Fruit fly (Drosophila melanogaster) whole organism: ENCODE results near the gene LPCAT.
A peak's percentile ranks its signal among the peaks of the same experiment; 100 is the strongest.

Experiments
- CG8478 ChIP-seq: fragments of >200 bp; optimal IDR thresholded peaks from 2 replicates; lab custom pipeline; 2018; ENCODE audit warnings: inconsistent platforms
- Dll ChIP-seq: fragments of >200 bp; optimal IDR thresholded peaks from 2 replicates; lab custom pipeline; 2017
- EcR ChIP-seq, 2 experiments: fragments of >200 bp; optimal IDR thresholded peaks; 2 replicates each; lab custom pipeline; 2017; ENCODE audit warnings: missing biosample characterization in 2 of 2, missing genetic modification characterization in 2 of 2, missing genetic modification reagents in 2 of 2
- pan ChIP-seq: fragments of >200 bp; optimal IDR thresholded peaks from 2 replicates; lab custom pipeline; 2017
- psq ChIP-seq: fragments of >200 bp; optimal IDR thresholded peaks from 2 replicates; lab custom pipeline; 2017
- usp ChIP-seq: fragments of >200 bp; optimal IDR thresholded peaks from 2 replicates; lab custom pipeline; 2017; ENCODE audit warnings: missing biosample characterization, missing genetic modification characterization, mixed read lengths

Gene LPCAT

DNA sequence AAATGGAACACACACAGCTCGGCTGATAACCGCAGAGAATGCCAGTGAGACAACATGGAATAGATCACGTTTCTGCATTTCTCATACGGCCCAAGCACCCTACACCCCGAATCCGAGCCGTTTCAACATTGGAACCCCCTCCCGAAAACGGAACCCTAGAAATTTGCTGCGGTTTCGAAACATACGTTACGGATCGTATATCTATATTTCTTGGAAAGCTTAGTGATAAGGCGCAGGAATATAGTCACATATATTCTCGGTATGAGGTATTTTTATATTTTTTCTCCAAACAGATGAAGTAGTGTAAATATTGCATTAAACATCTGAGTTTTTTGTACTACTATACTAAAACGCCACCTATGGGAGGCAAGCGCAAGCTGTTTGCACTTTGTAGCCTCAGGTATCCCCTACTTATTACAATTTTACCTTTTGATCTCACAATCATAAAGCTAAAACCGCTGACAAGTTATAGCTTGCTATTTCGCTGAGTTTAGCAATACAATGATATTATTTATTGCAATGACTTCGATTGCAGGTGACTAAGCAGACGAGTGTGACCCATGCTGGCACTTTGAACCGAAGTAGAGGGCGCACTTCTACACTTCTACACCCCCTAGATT is 15.6 kb upstream of the LPCAT start:
- no peak for TF ChIP-seq pan (lab: Kevin White, UChicago)
- no peak for TF ChIP-seq psq (lab: Kevin White, UChicago)
- no peak for TF ChIP-seq Dll
- no peak for TF ChIP-seq EcR (GFP tag; optimal IDR thresholded peaks at IDR 0.05; lab: Kevin White, UChicago)
- TF ChIP-seq usp (GFP tag; lab: Kevin White, UChicago) = no peak
- TF ChIP-seq CG8478 (lab: Kevin White, UChicago) = no peak

DNA sequence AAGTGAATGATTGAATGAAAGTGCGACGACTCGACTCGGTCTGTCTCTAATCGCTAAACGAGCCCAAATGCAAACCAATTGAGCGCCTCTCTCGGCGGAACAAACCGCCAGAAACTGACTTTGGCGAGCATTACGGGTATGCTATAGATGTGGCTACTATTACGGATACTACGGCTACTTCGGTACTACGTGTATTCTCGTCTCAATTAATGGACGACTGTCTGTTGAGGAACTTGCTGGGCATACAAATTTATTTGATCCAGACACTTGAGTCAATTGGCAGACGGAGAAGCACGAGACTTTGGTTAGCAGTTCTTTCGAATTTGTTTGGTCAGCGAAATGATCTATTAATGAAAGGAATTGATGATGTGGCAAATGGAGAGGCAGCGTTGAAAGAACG is 14.7 kb upstream of the LPCAT start:
- TF ChIP-seq usp (GFP tag; lab: Kevin White, UChicago) (no peak), EcR (GFP tag; optimal IDR thresholded peaks at IDR 0.05; lab: Kevin White, UChicago) (no peak)

DNA sequence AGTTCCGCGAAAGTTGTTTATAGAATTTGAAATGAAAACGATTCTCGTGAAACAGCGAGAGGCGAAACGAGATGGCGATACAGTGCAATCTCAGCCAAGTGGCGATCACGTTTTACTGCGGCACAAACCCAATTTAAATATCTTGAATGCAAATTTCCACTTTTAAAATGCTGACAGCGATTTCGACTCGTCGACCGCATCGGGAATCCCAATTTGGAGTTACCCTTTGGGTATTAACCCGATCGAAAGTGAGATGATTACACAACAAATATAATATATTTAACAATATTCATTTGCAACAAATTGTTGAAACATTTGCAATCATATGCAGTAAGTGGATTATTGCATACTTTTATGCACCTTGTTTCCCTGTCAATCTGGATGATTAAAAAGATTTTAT is 10.8 kb upstream of the LPCAT start:
- TF ChIP-seq Dll (no peak), psq (lab: Kevin White, UChicago) (no peak), EcR (GFP tag; optimal IDR thresholded peaks at IDR 0.05; lab: Kevin White, UChicago) (no peak), CG8478 (lab: Kevin White, UChicago) (no peak), usp (GFP tag; lab: Kevin White, UChicago) (no peak), pan (lab: Kevin White, UChicago) (no peak)

DNA sequence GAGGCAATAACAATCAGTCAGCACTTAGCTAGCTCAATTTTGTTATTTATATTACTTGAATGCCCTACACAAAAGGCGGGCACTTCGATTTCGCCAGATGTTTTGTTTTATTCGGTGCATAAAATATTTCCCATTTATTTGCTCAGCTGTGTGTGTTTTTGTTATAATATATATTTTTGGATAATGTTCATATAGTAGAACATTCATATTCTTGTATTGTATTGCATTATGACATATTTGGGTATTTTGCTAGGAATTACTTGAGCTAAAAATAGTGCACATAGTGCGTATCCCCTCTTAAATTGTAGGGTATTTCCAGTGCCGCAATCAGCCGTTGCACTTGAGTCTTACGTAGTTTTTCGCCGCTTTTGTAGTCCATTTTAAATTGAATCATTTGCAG is 10.1 kb upstream of the LPCAT start:
- TF ChIP-seq psq (lab: Kevin White, UChicago) = no peak
- no peak for TF ChIP-seq CG8478 (lab: Kevin White, UChicago)
- TF ChIP-seq EcR (GFP tag; optimal IDR thresholded peaks at IDR 0.05; lab: Kevin White, UChicago) = no peak
- no peak for TF ChIP-seq Dll
- no peak for TF ChIP-seq pan (lab: Kevin White, UChicago)
- no peak for TF ChIP-seq usp (GFP tag; lab: Kevin White, UChicago)

DNA sequence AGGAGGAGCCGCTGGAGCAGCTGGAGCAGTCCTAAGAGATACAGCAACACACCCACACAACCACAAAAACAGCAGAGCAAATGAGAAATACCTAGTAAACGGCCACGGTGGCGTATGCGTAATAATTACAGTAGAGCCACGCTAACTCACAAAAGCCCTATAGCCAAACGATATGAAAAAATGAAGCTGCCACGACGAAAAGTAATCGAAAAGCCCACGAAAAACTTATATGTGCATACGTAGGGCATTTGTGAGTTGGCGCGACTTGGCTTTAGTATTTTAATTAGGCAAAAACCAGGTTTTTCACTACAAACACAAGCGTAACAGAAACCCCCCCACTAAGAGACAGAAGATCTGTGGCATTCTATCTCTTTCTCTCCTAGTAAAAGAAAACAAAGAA is 8.1 kb upstream of the LPCAT start:
- no peak for TF ChIP-seq EcR (GFP tag; optimal IDR thresholded peaks at IDR 0.05; lab: Kevin White, UChicago)
- TF ChIP-seq CG8478 (lab: Kevin White, UChicago) = no peak
- no peak for TF ChIP-seq pan (lab: Kevin White, UChicago)
- no peak for TF ChIP-seq psq (lab: Kevin White, UChicago)
- TF ChIP-seq Dll = no peak
- TF ChIP-seq usp (GFP tag; lab: Kevin White, UChicago) = no peak

DNA sequence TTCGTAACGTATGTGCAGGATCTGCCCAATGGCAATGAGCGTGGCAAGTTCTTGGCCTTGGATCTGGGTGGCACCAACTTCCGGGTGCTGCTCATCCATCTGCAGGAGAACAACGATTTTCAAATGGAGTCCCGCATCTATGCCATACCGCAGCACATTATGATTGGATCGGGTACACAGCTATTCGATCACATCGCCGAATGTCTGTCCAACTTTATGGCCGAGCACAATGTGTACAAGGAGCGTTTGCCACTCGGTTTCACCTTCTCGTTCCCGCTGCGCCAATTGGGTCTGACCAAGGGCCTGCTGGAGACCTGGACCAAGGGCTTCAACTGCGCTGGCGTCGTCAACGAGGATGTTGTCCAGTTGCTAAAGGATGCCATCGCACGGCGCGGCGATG is 6.8 kb upstream of the LPCAT start:
- TF ChIP-seq usp (GFP tag; lab: Kevin White, UChicago) (no peak), psq (lab: Kevin White, UChicago) (no peak), EcR (GFP tag; optimal IDR thresholded peaks at IDR 0.05; lab: Kevin White, UChicago) (no peak), Dll (no peak), pan (lab: Kevin White, UChicago) (no peak), CG8478 (lab: Kevin White, UChicago) (no peak)

DNA sequence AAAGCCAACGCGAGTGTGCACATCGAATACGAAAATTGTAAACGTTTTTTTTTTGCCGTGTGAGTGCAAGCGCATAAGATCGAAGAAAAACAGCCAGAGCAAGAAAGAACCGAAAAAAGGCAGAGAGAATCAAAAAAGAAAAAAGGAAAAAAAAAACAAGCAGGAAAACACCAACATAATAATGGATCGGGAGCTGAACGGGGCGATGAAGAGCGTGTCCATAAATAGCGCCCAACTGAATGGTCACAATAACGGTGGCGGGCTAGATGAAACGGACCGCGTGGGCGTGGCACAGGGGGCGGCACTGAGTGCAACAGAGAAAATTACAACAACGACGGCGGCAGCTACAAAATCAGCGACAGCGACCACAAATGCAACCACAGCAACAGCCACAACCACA is 6.3 kb upstream of the LPCAT start:
- TF ChIP-seq Dll (no peak), pan (lab: Kevin White, UChicago) (peak; percentile 57)

DNA sequence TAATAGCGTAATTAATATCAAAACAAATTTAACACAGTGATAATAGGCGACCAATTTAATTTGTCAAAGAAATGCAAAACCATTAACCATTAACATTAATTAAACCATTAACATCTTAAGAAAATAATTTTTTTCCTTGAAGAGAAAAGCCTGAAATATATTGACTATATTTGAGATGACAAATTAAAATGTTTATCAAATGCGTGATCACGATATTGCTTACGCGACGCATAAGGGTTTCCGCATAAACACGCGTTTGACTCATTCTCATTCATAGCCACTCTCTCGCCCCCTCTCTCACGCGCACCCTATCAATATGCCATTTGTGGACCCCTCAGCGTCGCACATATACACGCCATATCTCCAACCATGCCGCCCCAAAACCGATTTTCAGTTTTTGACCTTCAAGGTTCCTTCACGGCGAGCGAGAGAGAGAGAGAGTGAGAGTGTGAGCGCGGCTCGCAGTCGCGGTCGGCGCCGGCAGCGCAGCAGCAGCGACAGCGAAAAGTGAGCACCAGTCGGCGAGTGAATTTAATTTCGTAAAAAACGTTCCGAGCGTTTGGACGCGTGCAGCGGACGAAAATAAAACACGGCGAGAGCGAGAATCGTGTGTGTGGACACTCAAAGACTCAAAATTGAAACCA is 5.7 kb upstream of the LPCAT start, which contains the start of gene Hex-A:
Hex-A (plus strand) TSS at position 317 of the 644 bp plus-strand sequence.
- TF ChIP-seq EcR (GFP tag; optimal IDR thresholded peaks at IDR 0.05; lab: Kevin White, UChicago) (peak in 1 of 2 experiments; percentile 59), Dll (peak; percentile 96), psq (lab: Kevin White, UChicago) (no peak), usp (GFP tag; lab: Kevin White, UChicago) (no peak), pan (lab: Kevin White, UChicago) (no peak), CG8478 (lab: Kevin White, UChicago) (no peak)

DNA sequence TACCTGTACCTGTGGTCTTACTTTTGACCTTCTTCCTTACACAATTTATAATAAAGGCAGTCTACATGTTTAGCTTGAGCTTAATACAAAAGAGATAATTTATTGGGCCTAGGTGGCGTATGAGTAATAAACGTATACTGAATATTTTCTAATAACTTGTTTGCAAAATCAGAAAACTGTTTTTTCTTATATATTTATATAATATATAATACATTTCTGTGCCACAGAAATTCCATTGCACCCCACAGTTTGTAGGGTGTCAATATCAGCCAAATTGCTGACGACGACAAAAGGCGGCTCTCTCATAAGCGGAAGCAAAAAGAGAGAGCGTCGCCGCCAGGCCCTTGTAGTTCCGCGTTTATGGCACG is 5.1 kb upstream of the LPCAT start:
- TF ChIP-seq usp (GFP tag; lab: Kevin White, UChicago) (no peak), pan (lab: Kevin White, UChicago) (no peak), Dll (no peak), psq (lab: Kevin White, UChicago) (no peak), CG8478 (lab: Kevin White, UChicago) (no peak), EcR (GFP tag; optimal IDR thresholded peaks at IDR 0.05; lab: Kevin White, UChicago) (no peak)

DNA sequence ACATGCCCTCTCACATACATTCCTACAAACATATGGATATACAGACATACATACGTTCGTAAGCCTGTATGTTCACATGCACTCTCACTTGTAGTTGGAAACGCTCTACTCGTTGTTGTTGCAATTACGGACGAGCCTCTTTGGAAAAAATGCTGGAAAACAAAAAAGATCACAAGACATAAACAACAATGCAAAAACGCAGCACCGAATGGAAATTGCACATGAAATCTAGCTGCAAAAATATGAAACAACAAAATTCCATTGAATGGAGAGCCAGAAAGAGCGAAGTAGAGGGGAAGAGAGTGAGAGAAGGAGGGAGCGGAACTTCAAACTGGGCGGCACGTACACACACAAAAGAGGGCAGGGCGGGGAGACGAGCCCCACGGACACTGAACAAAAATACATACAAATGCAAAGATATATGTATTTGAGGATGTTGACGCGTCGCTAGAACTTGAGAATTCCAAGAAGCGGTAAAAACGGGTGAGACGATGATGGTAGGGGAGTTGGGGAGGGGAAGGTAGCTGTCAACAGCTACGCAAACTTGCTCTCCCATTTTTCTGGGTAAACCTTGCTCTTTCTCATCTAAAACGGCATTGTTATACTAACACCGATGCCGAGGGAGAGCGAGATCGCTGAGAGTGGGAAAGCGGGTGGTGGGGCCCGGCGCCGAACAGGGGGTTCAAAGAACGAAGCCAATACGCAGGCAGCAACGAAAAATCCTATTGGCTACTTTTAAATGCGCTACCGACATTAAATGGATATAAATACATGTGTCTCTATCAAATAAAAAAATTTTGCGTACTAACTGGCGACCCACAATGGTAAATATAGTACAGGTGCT is 4.5 kb upstream of the LPCAT start:
- TF ChIP-seq Dll (peak; percentile 86), CG8478 (lab: Kevin White, UChicago) (no peak), pan (lab: Kevin White, UChicago) (no peak), EcR (GFP tag; optimal IDR thresholded peaks at IDR 0.05; lab: Kevin White, UChicago) (peak; percentile 69 to 86), psq (lab: Kevin White, UChicago) (no peak)

DNA sequence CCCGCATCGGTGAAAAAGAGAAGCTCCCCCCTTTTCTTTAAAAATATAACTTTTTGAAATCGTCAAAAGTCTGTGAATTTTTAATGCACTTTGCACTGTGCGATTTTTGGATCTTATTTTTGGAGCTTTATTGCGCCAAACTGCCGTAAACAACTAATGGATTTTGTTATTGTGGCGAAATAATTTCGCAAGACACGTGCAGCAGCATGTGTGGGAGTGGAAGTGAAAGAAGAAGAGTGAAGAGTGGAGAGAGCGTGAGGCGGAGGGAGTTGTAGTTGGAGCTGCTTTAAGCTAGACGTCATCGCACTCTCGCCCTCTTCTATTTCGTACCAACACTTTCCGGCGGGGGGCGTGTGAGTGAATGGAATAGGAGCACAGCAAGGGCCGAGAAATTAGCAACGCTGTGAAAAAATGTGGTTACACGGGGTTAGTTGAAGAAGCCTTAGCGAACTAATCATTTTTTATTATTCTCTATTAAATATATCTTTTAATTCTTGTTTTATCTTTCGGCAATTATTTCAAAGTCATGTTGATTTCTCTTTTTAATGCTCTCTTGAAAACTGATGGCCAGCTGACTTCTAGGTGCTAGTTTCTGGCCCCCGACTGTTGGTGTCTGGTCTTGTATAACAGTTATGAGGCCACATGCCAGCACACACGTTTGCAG is 3.8 kb upstream of the LPCAT start:
- TF ChIP-seq pan (lab: Kevin White, UChicago) (no peak), EcR (GFP tag; optimal IDR thresholded peaks at IDR 0.05; lab: Kevin White, UChicago) (peak in 1 of 2 experiments; percentile 52), CG8478 (lab: Kevin White, UChicago) (no peak)
